Fruit fly (Drosophila melanogaster) whole organism, embryonic: ENCODE results near the gene Pcmt.

Experiments used
- Ada2b ChIP-seq: fragments of 200-800 bp; sonication (Bioruptor generic); IDR thresholded peaks from 2 replicates; pipeline ENCODE4 v1.3.6; 2022; ENCODE audit warnings: missing biosample characterization, missing genetic modification characterization
- Antp ChIP-seq: fragments of 200-800 bp; sonication (Bioruptor generic); optimal IDR thresholded peaks from 3 replicates; lab custom pipeline; 2016; ENCODE audit warnings: missing biosample characterization, missing genetic modification characterization
- BEAF-32 ChIP-seq: fragments of 200-800 bp; sonication (Bioruptor generic); optimal IDR thresholded peaks from 3 replicates; lab custom pipeline; 2017; ENCODE audit warnings: missing biosample characterization, missing genetic modification characterization, mild to moderate bottlenecking, moderate library complexity, missing genetic modification reagents
- BtbVII ChIP-seq: fragments of 200-800 bp; sonication (Bioruptor generic); optimal IDR thresholded peaks from 3 replicates; lab custom pipeline; 2017; ENCODE audit warnings: missing biosample characterization, mild to moderate bottlenecking, missing genetic modification characterization
- CG10209 ChIP-seq: fragments of 200-800 bp; sonication (Bioruptor generic); optimal IDR thresholded peaks from 3 replicates; lab custom pipeline; 2017; ENCODE audit warnings: missing biosample characterization, mild to moderate bottlenecking, missing genetic modification characterization, missing genetic modification reagents
- CG10321 ChIP-seq: fragments of 200-800 bp; sonication (Bioruptor generic); IDR thresholded peaks from 2 replicates; pipeline ENCODE4 v1.3.6; 2022; ENCODE audit warnings: missing biosample characterization, missing genetic modification characterization
- CG11085 ChIP-seq: fragments of 200-800 bp; sonication (Bioruptor generic); IDR thresholded peaks from 2 replicates; pipeline ENCODE4 v1.3.6; 2022; ENCODE audit warnings: missing biosample characterization, missing genetic modification characterization
- CG12391 ChIP-seq: fragments of 200-800 bp; sonication (Bioruptor generic); optimal IDR thresholded peaks from 3 replicates; lab custom pipeline; 2018; ENCODE audit warnings: missing biosample characterization, mild to moderate bottlenecking, missing genetic modification characterization, moderate library complexity
- CG12769 ChIP-seq: fragments of 200-800 bp; sonication (Bioruptor generic); optimal IDR thresholded peaks from 2 replicates; lab custom pipeline; 2019; ENCODE audit warnings: missing biosample characterization, mild to moderate bottlenecking, missing genetic modification characterization, moderate library complexity
- CG13424 ChIP-seq: fragments of 200-800 bp; sonication (Bioruptor generic); optimal IDR thresholded peaks from 2 replicates; lab custom pipeline; 2019; ENCODE audit warnings: missing biosample characterization, mild to moderate bottlenecking, missing genetic modification characterization, moderate library complexity
- CG14710 ChIP-seq: fragments of 200-800 bp; sonication (Bioruptor generic); optimal IDR thresholded peaks from 3 replicates; lab custom pipeline; 2019; ENCODE audit warnings: missing biosample characterization, mild to moderate bottlenecking, missing genetic modification characterization, moderate library complexity
- CG1647 ChIP-seq: fragments of 200-800 bp; sonication (Bioruptor generic); optimal IDR thresholded peaks from 3 replicates; lab custom pipeline; 2016; ENCODE audit warnings: missing biosample characterization, missing genetic modification characterization
- CG31365 ChIP-seq: fragments of 200-800 bp; sonication (Bioruptor generic); optimal IDR thresholded peaks from 2 replicates; lab custom pipeline; 2018; ENCODE audit warnings: missing biosample characterization, mild to moderate bottlenecking, missing genetic modification characterization
- CG34224 ChIP-seq: fragments of 200-800 bp; sonication (Bioruptor generic); IDR thresholded peaks from 3 replicates; pipeline ENCODE4 v1.3.6; 2022; ENCODE audit warnings: missing biosample characterization, missing genetic modification characterization; ENCODE audit not compliant: partially characterized antibody
- CG4328 ChIP-seq: fragments of 200-800 bp; sonication (Bioruptor generic); optimal IDR thresholded peaks from 3 replicates; lab custom pipeline; 2017; ENCODE audit warnings: missing biosample characterization, missing genetic modification reagents, missing genetic modification characterization
- CG4820 ChIP-seq: fragments of 200-800 bp; sonication (Bioruptor generic); optimal IDR thresholded peaks from 3 replicates; lab custom pipeline; 2016; ENCODE audit warnings: missing biosample characterization, missing genetic modification characterization
- CG7372 ChIP-seq: fragments of 200-800 bp; sonication (Bioruptor generic); IDR thresholded peaks from 2 replicates; pipeline ENCODE4 v1.3.6; 2022; ENCODE audit warnings: missing biosample characterization, missing genetic modification characterization
- CG9932 ChIP-seq: fragments of 200-800 bp; sonication (Bioruptor generic); IDR thresholded peaks from 2 replicates; pipeline ENCODE4 v1.3.6; 2022; ENCODE audit warnings: missing biosample characterization, missing genetic modification characterization
- D ChIP-seq, 2 experiments: fragments of 200-800 bp in 1 of 2; fragments of >200 bp in 1 of 2; sonication (Bioruptor generic) in 1 of 2; optimal IDR thresholded peaks; 2 replicates in 1 of 2; 3 replicates in 1 of 2; lab custom pipeline; 2017; ENCODE audit warnings: mild to moderate bottlenecking in 1 of 2, missing biosample characterization in 1 of 2, missing genetic modification characterization in 1 of 2, missing genetic modification reagents in 1 of 2
- Dbx ChIP-seq: fragments of 200-800 bp; sonication (Bioruptor generic); IDR thresholded peaks from 3 replicates; pipeline ENCODE4 v1.3.6; 2022; ENCODE audit warnings: missing biosample characterization, missing genetic modification characterization
- Ets65A ChIP-seq: fragments of 200-800 bp; sonication (Bioruptor generic); peaks from one replicate; lab custom pipeline; 2016; ENCODE audit warnings: missing biosample characterization, missing genetic modification characterization
- Fer2 ChIP-seq: fragments of 200-800 bp; sonication (Bioruptor generic); optimal IDR thresholded peaks from 2 replicates; lab custom pipeline; 2018; ENCODE audit warnings: missing biosample characterization, mild to moderate bottlenecking, missing genetic modification characterization, moderate library complexity
- GATAe ChIP-seq: fragments of 200-800 bp; sonication (Bioruptor generic); conservative IDR thresholded peaks from 2 replicates; pipeline ENCODE4 v1.3.6; 2022; ENCODE audit warnings: missing biosample characterization, missing genetic modification characterization
- HLH54F ChIP-seq: fragments of 200-800 bp; sonication (Bioruptor generic); optimal IDR thresholded peaks from 3 replicates; lab custom pipeline; 2016; ENCODE audit warnings: missing biosample characterization, missing genetic modification characterization
- Hand ChIP-seq: fragments of 200-800 bp; sonication (Bioruptor generic); optimal IDR thresholded peaks from 2 replicates; lab custom pipeline; 2017; ENCODE audit warnings: mild to moderate bottlenecking, missing biosample characterization, missing genetic modification reagents, missing genetic modification characterization
- Hr78 ChIP-seq, 2 experiments: fragments of 200-800 bp in 1 of 2; fragments of >200 bp in 1 of 2; sonication (Bioruptor generic) in 1 of 2; optimal IDR thresholded peaks; 2 replicates each; lab custom pipeline; 2017 to 2019; ENCODE audit warnings: missing biosample characterization in 2 of 2, missing genetic modification characterization in 2 of 2, mild to moderate bottlenecking in 1 of 2, moderate library complexity in 1 of 2
- Lim3 ChIP-seq: fragments of 200-800 bp; sonication (Bioruptor generic); IDR thresholded peaks from 2 replicates; pipeline ENCODE4 v1.3.6; 2022; ENCODE audit warnings: missing biosample characterization, missing genetic modification characterization
- MTF-1 ChIP-seq: fragments of 200-800 bp; sonication (Bioruptor generic); optimal IDR thresholded peaks from 2 replicates; lab custom pipeline; 2018; ENCODE audit warnings: missing biosample characterization, mild to moderate bottlenecking, missing genetic modification characterization, borderline replicate concordance
- Myb ChIP-seq: fragments of 200-800 bp; sonication (Bioruptor generic); optimal IDR thresholded peaks from 2 replicates; lab custom pipeline; 2016; ENCODE audit warnings: missing biosample characterization, missing genetic modification characterization
- NC2β ChIP-seq: fragments of 200-800 bp; sonication (Bioruptor generic); optimal IDR thresholded peaks from 2 replicates; lab custom pipeline; 2016; ENCODE audit warnings: missing biosample characterization, missing genetic modification characterization
- Scr ChIP-seq: fragments of 200-800 bp; sonication (Bioruptor generic); IDR thresholded peaks from 2 replicates; pipeline ENCODE4 v1.3.6; 2022; ENCODE audit warnings: missing biosample characterization, missing genetic modification characterization; ENCODE audit not compliant: partially characterized antibody
- Sry-β ChIP-seq: fragments of 200-800 bp; sonication (Bioruptor generic); optimal IDR thresholded peaks from 2 replicates; lab custom pipeline; 2018; ENCODE audit warnings: missing biosample characterization, mild to moderate bottlenecking, missing genetic modification characterization, moderate library complexity
- Trl ChIP-seq, 3 experiments: fragments of >200 bp in 2 of 3; fragments of 200-800 bp in 1 of 3; sonication (Bioruptor generic) in 1 of 3; optimal IDR thresholded peaks; 2 replicates in 1 of 3; 3 replicates in 2 of 3; lab custom pipeline; 2016 to 2017; ENCODE audit warnings: missing biosample characterization in 1 of 3, missing genetic modification characterization in 1 of 3
- YL-1 ChIP-seq: fragments of 200-800 bp; sonication (Bioruptor generic); optimal IDR thresholded peaks from 3 replicates; lab custom pipeline; 2017; ENCODE audit warnings: missing biosample characterization, mild to moderate bottlenecking, missing genetic modification characterization
- al ChIP-seq: fragments of 200-800 bp; sonication (Bioruptor generic); IDR thresholded peaks from 2 replicates; pipeline ENCODE4 v1.3.6; 2022; ENCODE audit warnings: missing biosample characterization, missing genetic modification characterization
- ase ChIP-seq: fragments of 200-800 bp; sonication (Bioruptor generic); IDR thresholded peaks from 3 replicates; pipeline ENCODE4 v1.3.6; 2022; ENCODE audit warnings: missing biosample characterization, missing genetic modification characterization
- cad ChIP-seq: fragments of >200 bp; optimal IDR thresholded peaks from 2 replicates; lab custom pipeline; 2017; ENCODE audit warnings: missing biosample characterization, missing genetic modification characterization
- cas ChIP-seq: fragments of 200-800 bp; sonication (Bioruptor generic); IDR thresholded peaks from 2 replicates; pipeline ENCODE4 v1.3.6; 2022; ENCODE audit warnings: missing biosample characterization, missing genetic modification characterization
- chif ChIP-seq, 2 experiments: fragments of 200-800 bp; sonication (Bioruptor generic); optimal IDR thresholded peaks; 3 replicates each; lab custom pipeline; 2016; ENCODE audit warnings: missing biosample characterization in 2 of 2, missing genetic modification characterization in 2 of 2
- chn ChIP-seq: fragments of 200-800 bp; sonication (Bioruptor generic); optimal IDR thresholded peaks from 2 replicates; lab custom pipeline; 2016; ENCODE audit warnings: missing biosample characterization, missing genetic modification characterization
- danr ChIP-seq: fragments of 200-800 bp; sonication (Bioruptor generic); IDR thresholded peaks from 2 replicates; pipeline ENCODE4 v1.3.6; 2022; ENCODE audit warnings: missing biosample characterization, missing genetic modification characterization
- grau ChIP-seq: fragments of 200-800 bp; optimal IDR thresholded peaks from 3 replicates; lab custom pipeline; 2019; ENCODE audit warnings: missing biosample characterization, mild to moderate bottlenecking, missing genetic modification characterization, moderate library complexity
- hb ChIP-seq: fragments of 200-800 bp; sonication (Bioruptor generic); IDR thresholded peaks from 3 replicates; pipeline ENCODE4 v1.3.6; 2022; ENCODE audit warnings: missing biosample characterization, missing genetic modification characterization; ENCODE audit not compliant: partially characterized antibody
- luna ChIP-seq: fragments of 200-800 bp; sonication (Bioruptor generic); optimal IDR thresholded peaks from 2 replicates; lab custom pipeline; 2016; ENCODE audit warnings: missing biosample characterization, missing genetic modification characterization
- phol ChIP-seq: fragments of 200-800 bp; sonication (Bioruptor generic); optimal IDR thresholded peaks from 3 replicates; lab custom pipeline; 2018; ENCODE audit warnings: missing biosample characterization, mild to moderate bottlenecking, missing genetic modification characterization, moderate library complexity
- tio ChIP-seq: fragments of 200-800 bp; sonication (Bioruptor generic); optimal IDR thresholded peaks from 2 replicates; lab custom pipeline; 2017; ENCODE audit warnings: missing biosample characterization, missing genetic modification characterization, inconsistent platforms
- twi ChIP-seq: fragments of 200-800 bp; optimal IDR thresholded peaks from 2 replicates; lab custom pipeline; 2019; ENCODE audit warnings: missing biosample characterization, mild to moderate bottlenecking, missing genetic modification characterization, moderate library complexity
- zen2 ChIP-seq: fragments of 200-800 bp; sonication (Bioruptor generic); IDR thresholded peaks from 3 replicates; pipeline ENCODE4 v1.3.6; 2022; ENCODE audit warnings: missing biosample characterization, missing genetic modification characterization; ENCODE audit not compliant: partially characterized antibody
- zf30C ChIP-seq: fragments of 200-800 bp; sonication (Bioruptor generic); optimal IDR thresholded peaks from 3 replicates; lab custom pipeline; 2018; ENCODE audit warnings: missing biosample characterization, mild to moderate bottlenecking, missing genetic modification characterization

Pcmt gene

dm6 chr3R:5600361-5601043 lies 46.4 kb upstream of the Pcmt start (continued):
- TF ChIP-seq CG12769 (tag; lab: Kevin White, UChicago) (peak; percentile 97), CG4328 (GFP tag; lab: Kevin White, UChicago) (peak; percentile 2), CG14710 (tag; lab: Kevin White, UChicago) (no peak), twi (peak; percentile 42), CG31365 (tag; lab: Kevin White, UChicago) (no peak), CG7372 (GFP tag; lab: Robert Waterston, UW) (no peak), chif (GFP tag; optimal IDR thresholded peaks at IDR 0.05; lab: Kevin White, UChicago) (no peak), Lim3 (GFP tag; lab: Robert Waterston, UW) (no peak), tio (GFP tag; lab: Kevin White, UChicago) (no peak), Antp (no peak), MTF-1 (GFP tag; lab: Kevin White, UChicago) (peak; percentile 21), Scr (GFP tag; lab: Robert Waterston, UW) (no peak), BEAF-32 (GFP tag; lab: Kevin White, UChicago) (no peak), grau (tag; lab: Kevin White, UChicago) (no peak), Hand (GFP tag; lab: Kevin White, UChicago) (no peak), zf30C (GFP tag; lab: Kevin White, UChicago) (no peak), YL-1 (GFP tag; lab: Kevin White, UChicago) (peak; percentile 84), HLH54F (no peak), cas (GFP tag; lab: Robert Waterston, UW) (no peak), Myb (GFP tag; lab: Kevin White, UChicago) (no peak), CG10209 (GFP tag; lab: Kevin White, UChicago) (no peak), GATAe (no peak), Ada2b (GFP tag; lab: Robert Waterston, UW) (no peak), ase (GFP tag; lab: Robert Waterston, UW) (no peak), zen2 (GFP tag; lab: Robert Waterston, UW) (no peak), Trl (optimal IDR thresholded peaks at IDR 0.05; lab: Kevin White, UChicago) (peak in 1 of 2 experiments; percentile 85), Trl (GFP tag; optimal IDR thresholded peaks at IDR 0.05; lab: Kevin White, UChicago) (peak; percentile 6), Sry-β (GFP tag; lab: Kevin White, UChicago) (no peak), al (GFP tag; lab: Robert Waterston, UW) (no peak), CG12391 (tag; lab: Kevin White, UChicago) (peak; percentile 22), Hr78 (GFP tag; optimal IDR thresholded peaks at IDR 0.05; lab: Kevin White, UChicago) (peak in 1 of 2 experiments; percentile 52), hb (GFP tag; lab: Robert Waterston, UW) (no peak), luna (GFP tag; lab: Kevin White, UChicago) (peak; percentile 13), CG1647 (GFP tag; lab: Kevin White, UChicago) (no peak), Ets65A (no peak), chn (no peak), BtbVII (GFP tag; lab: Kevin White, UChicago) (peak; percentile 15), phol (tag; lab: Kevin White, UChicago) (peak; percentile 99), Dbx (GFP tag; lab: Robert Waterston, UW) (no peak), CG4820 (GFP tag; lab: Kevin White, UChicago) (no peak), CG10321 (no peak), Fer2 (no peak), CG11085 (GFP tag; lab: Robert Waterston, UW) (no peak), cad (GFP tag; lab: Kevin White, UChicago) (no peak), D (optimal IDR thresholded peaks at IDR 0.05; lab: Kevin White, UChicago) (peak; percentile 65), D (GFP tag; optimal IDR thresholded peaks at IDR 0.05; lab: Kevin White, UChicago) (no peak), CG13424 (tag; lab: Kevin White, UChicago) (no peak), CG34224 (GFP tag; lab: Robert Waterston, UW) (no peak), NC2β (GFP tag; lab: Kevin White, UChicago) (no peak), CG9932 (no peak), danr (GFP tag; lab: Robert Waterston, UW) (no peak)
